Fruit fly (Drosophila melanogaster) whole organism, embryonic: ENCODE results near the gene TotB.
A peak's percentile ranks its signal among the peaks of the same experiment; 100 is the strongest.

ENCODE experiments used
- ATbp ChIP-seq: fragments of 200-800 bp; sonication (Bioruptor generic); optimal IDR thresholded peaks from 2 replicates; lab custom pipeline; 2017; ENCODE audit warnings: missing biosample characterization, mild to moderate bottlenecking, missing genetic modification characterization, missing genetic modification reagents
- Adf1 ChIP-seq: fragments of 200-800 bp; sonication (Bioruptor generic); IDR thresholded peaks from 2 replicates; pipeline ENCODE4 v1.3.6; 2022; ENCODE audit warnings: missing biosample characterization, missing genetic modification characterization
- CG11560 ChIP-seq: fragments of 200-800 bp; sonication (Bioruptor generic); IDR thresholded peaks from 3 replicates; pipeline ENCODE4 v1.3.6; 2022; ENCODE audit warnings: missing biosample characterization, missing genetic modification characterization
- CG14667 ChIP-seq: fragments of 200-800 bp; sonication (Bioruptor generic); IDR thresholded peaks from 2 replicates; pipeline ENCODE4 v1.3.6; 2022; ENCODE audit warnings: missing biosample characterization, missing genetic modification characterization
- CG14710 ChIP-seq: fragments of 200-800 bp; sonication (Bioruptor generic); optimal IDR thresholded peaks from 3 replicates; lab custom pipeline; 2019; ENCODE audit warnings: missing biosample characterization, mild to moderate bottlenecking, missing genetic modification characterization, moderate library complexity
- CG17385 ChIP-seq: fragments of 200-800 bp; sonication (Bioruptor generic); optimal IDR thresholded peaks from 3 replicates; lab custom pipeline; 2018; ENCODE audit warnings: missing biosample characterization, mild to moderate bottlenecking, missing genetic modification characterization
- CG17829 ChIP-seq: fragments of 200-800 bp; optimal IDR thresholded peaks from 2 replicates; lab custom pipeline; 2019; ENCODE audit warnings: missing biosample characterization, mild to moderate bottlenecking, missing genetic modification characterization, moderate library complexity
- CG1792 ChIP-seq: fragments of 200-800 bp; sonication (Bioruptor generic); optimal IDR thresholded peaks from 2 replicates; lab custom pipeline; 2016; ENCODE audit warnings: missing biosample characterization, missing genetic modification characterization
- CG31441 ChIP-seq: fragments of 200-800 bp; sonication (Bioruptor generic); IDR thresholded peaks from 2 replicates; pipeline ENCODE4 v1.3.6; 2022; ENCODE audit warnings: missing biosample characterization, missing genetic modification characterization
- CG4424 ChIP-seq: fragments of 200-800 bp; sonication (Bioruptor generic); optimal IDR thresholded peaks from 3 replicates; lab custom pipeline; 2016; ENCODE audit warnings: missing biosample characterization, missing genetic modification characterization
- CG4730 ChIP-seq: fragments of 200-800 bp; sonication (Bioruptor generic); IDR thresholded peaks from 2 replicates; pipeline ENCODE4 v1.3.6; 2022; ENCODE audit warnings: missing biosample characterization, missing genetic modification characterization
- CG6683 ChIP-seq: fragments of 200-800 bp; sonication (Bioruptor generic); optimal IDR thresholded peaks from 2 replicates; lab custom pipeline; 2017; ENCODE audit warnings: missing biosample characterization, mild to moderate bottlenecking, missing genetic modification characterization, missing genetic modification reagents
- CG6791 ChIP-seq: fragments of 200-800 bp; sonication (Bioruptor generic); IDR thresholded peaks from 3 replicates; pipeline ENCODE4 v1.3.6; 2022; ENCODE audit warnings: missing biosample characterization, missing genetic modification characterization; ENCODE audit not compliant: partially characterized antibody
- CG7372 ChIP-seq: fragments of 200-800 bp; sonication (Bioruptor generic); IDR thresholded peaks from 2 replicates; pipeline ENCODE4 v1.3.6; 2022; ENCODE audit warnings: missing biosample characterization, missing genetic modification characterization
- CG7987 ChIP-seq: fragments of 200-800 bp; sonication (Bioruptor generic); optimal IDR thresholded peaks from 2 replicates; lab custom pipeline; 2018; ENCODE audit warnings: missing biosample characterization, mild to moderate bottlenecking, missing genetic modification characterization, moderate library complexity
- CG8359 ChIP-seq: fragments of 200-800 bp; sonication (Bioruptor generic); optimal IDR thresholded peaks from 2 replicates; lab custom pipeline; 2017; ENCODE audit warnings: missing biosample characterization, mild to moderate bottlenecking, missing genetic modification characterization, borderline replicate concordance
- CG9609 ChIP-seq: fragments of 200-800 bp; sonication (Bioruptor generic); optimal IDR thresholded peaks from 3 replicates; lab custom pipeline; 2016; ENCODE audit warnings: missing biosample characterization, missing genetic modification characterization
- CG9797 ChIP-seq: fragments of 200-800 bp; sonication (Bioruptor generic); optimal IDR thresholded peaks from 3 replicates; lab custom pipeline; 2018; ENCODE audit warnings: missing biosample characterization, mild to moderate bottlenecking, missing genetic modification characterization
- Dfd ChIP-seq, 2 experiments: fragments of >200 bp; optimal IDR thresholded peaks; 2 replicates each; lab custom pipeline; 2017; ENCODE audit warnings: missing biosample characterization in 2 of 2, missing genetic modification characterization in 2 of 2
- HLH4C ChIP-seq: fragments of 200-800 bp; sonication (Bioruptor generic); IDR thresholded peaks from 3 replicates; pipeline ENCODE4 v1.3.6; 2022; ENCODE audit warnings: missing biosample characterization, missing genetic modification characterization; ENCODE audit not compliant: partially characterized antibody
- HmgZ ChIP-seq: fragments of 200-800 bp; sonication (Bioruptor generic); optimal IDR thresholded peaks from 2 replicates; lab custom pipeline; 2018; ENCODE audit warnings: missing biosample characterization, mild to moderate bottlenecking, missing genetic modification characterization
- Hmx ChIP-seq: fragments of 200-800 bp; sonication (Bioruptor generic); optimal IDR thresholded peaks from 2 replicates; lab custom pipeline; 2016; ENCODE audit warnings: missing biosample characterization, missing genetic modification characterization
- Mes4 ChIP-seq: fragments of 200-800 bp; sonication (Bioruptor generic); optimal IDR thresholded peaks from 2 replicates; lab custom pipeline; 2016; ENCODE audit warnings: missing biosample characterization, missing genetic modification characterization
- NC2α ChIP-seq: fragments of 200-800 bp; sonication (Bioruptor generic); optimal IDR thresholded peaks from 2 replicates; lab custom pipeline; 2016; ENCODE audit warnings: missing biosample characterization, missing genetic modification characterization
- NC2β ChIP-seq: fragments of 200-800 bp; sonication (Bioruptor generic); optimal IDR thresholded peaks from 2 replicates; lab custom pipeline; 2016; ENCODE audit warnings: missing biosample characterization, missing genetic modification characterization
- Oaz ChIP-seq: fragments of 200-800 bp; sonication (Bioruptor generic); IDR thresholded peaks from 2 replicates; pipeline ENCODE4 v1.3.6; 2022; ENCODE audit warnings: missing biosample characterization, missing genetic modification characterization
- Pdp1 ChIP-seq, 2 experiments: fragments of 200-800 bp; sonication (Bioruptor generic); optimal IDR thresholded peaks; 3 replicates each; lab custom pipeline; 2016; ENCODE audit warnings: missing biosample characterization in 2 of 2, missing genetic modification characterization in 2 of 2, mild to moderate bottlenecking in 1 of 2, moderate library complexity in 1 of 2
- Sox100B ChIP-seq: fragments of 200-800 bp; sonication (Bioruptor generic); optimal IDR thresholded peaks from 3 replicates; lab custom pipeline; 2018; ENCODE audit warnings: missing biosample characterization, mild to moderate bottlenecking, missing genetic modification characterization
- Sry-δ ChIP-seq: fragments of 200-800 bp; sonication (Bioruptor generic); optimal IDR thresholded peaks from 2 replicates; lab custom pipeline; 2016; ENCODE audit warnings: missing biosample characterization, missing genetic modification characterization
- ab ChIP-seq: fragments of 200-800 bp; sonication (Bioruptor generic); optimal IDR thresholded peaks from 2 replicates; lab custom pipeline; 2016; ENCODE audit warnings: missing biosample characterization, missing genetic modification characterization
- amos ChIP-seq: fragments of 200-800 bp; sonication (Bioruptor generic); IDR thresholded peaks from 2 replicates; pipeline ENCODE4 v1.3.6; 2022; ENCODE audit warnings: missing biosample characterization, missing genetic modification characterization; ENCODE audit not compliant: partially characterized antibody
- az2 ChIP-seq: fragments of 200-800 bp; sonication (Bioruptor generic); optimal IDR thresholded peaks from 3 replicates; lab custom pipeline; 2016; ENCODE audit warnings: missing biosample characterization, missing genetic modification characterization
- caup ChIP-seq: fragments of 200-800 bp; sonication (Bioruptor generic); optimal IDR thresholded peaks from 3 replicates; lab custom pipeline; 2017; ENCODE audit warnings: missing biosample characterization, mild to moderate bottlenecking, missing genetic modification characterization, moderate library complexity; ENCODE audit not compliant: severe bottlenecking
- crp ChIP-seq, 2 experiments: fragments of 200-800 bp; sonication (Bioruptor generic); optimal IDR thresholded peaks; 2 replicates in 1 of 2; 3 replicates in 1 of 2; lab custom pipeline; 2017; ENCODE audit warnings: missing biosample characterization in 2 of 2, missing genetic modification characterization in 2 of 2, mild to moderate bottlenecking in 1 of 2, moderate library complexity in 1 of 2
- ems ChIP-seq: fragments of 200-800 bp; sonication (Bioruptor generic); optimal IDR thresholded peaks from 3 replicates; lab custom pipeline; 2016; ENCODE audit warnings: missing biosample characterization, missing genetic modification characterization
- esg ChIP-seq: fragments of 200-800 bp; sonication (Bioruptor generic); conservative IDR thresholded peaks from 2 replicates; pipeline ENCODE4 v1.3.6; 2022; ENCODE audit warnings: missing biosample characterization, missing genetic modification characterization
- eve ChIP-seq, 2 experiments: fragments of >200 bp; optimal IDR thresholded peaks; 2 replicates each; lab custom pipeline; 2017; ENCODE audit warnings: missing biosample characterization in 2 of 2, missing genetic modification characterization in 2 of 2
- fd102C ChIP-seq: fragments of 200-800 bp; sonication (Bioruptor generic); optimal IDR thresholded peaks from 2 replicates; lab custom pipeline; 2018; ENCODE audit warnings: missing biosample characterization, mild to moderate bottlenecking, missing genetic modification characterization, moderate library complexity
- gem ChIP-seq: fragments of 200-800 bp; sonication (Bioruptor generic); optimal IDR thresholded peaks from 2 replicates; lab custom pipeline; 2019; ENCODE audit warnings: missing biosample characterization, mild to moderate bottlenecking, missing genetic modification characterization, moderate library complexity
- gro ChIP-seq: fragments of 200-800 bp; sonication (Bioruptor generic); optimal IDR thresholded peaks from 2 replicates; lab custom pipeline; 2016; ENCODE audit warnings: missing biosample characterization, missing genetic modification characterization
- ham ChIP-seq: fragments of 200-800 bp; sonication (Bioruptor generic); IDR thresholded peaks from 2 replicates; pipeline ENCODE4 v1.3.6; 2022; ENCODE audit warnings: missing biosample characterization, missing genetic modification characterization
- ind ChIP-seq: fragments of 200-800 bp; sonication (Bioruptor generic); optimal IDR thresholded peaks from 3 replicates; lab custom pipeline; 2016; ENCODE audit warnings: missing biosample characterization, missing genetic modification characterization
- nerfin-1 ChIP-seq: fragments of 200-800 bp; sonication (Bioruptor generic); optimal IDR thresholded peaks from 3 replicates; lab custom pipeline; 2019; ENCODE audit warnings: missing biosample characterization, mild to moderate bottlenecking, missing genetic modification characterization, moderate library complexity
- nom ChIP-seq: fragments of 200-800 bp; sonication (Bioruptor generic); optimal IDR thresholded peaks from 2 replicates; lab custom pipeline; 2017; ENCODE audit warnings: missing biosample characterization, missing genetic modification characterization, mild to moderate bottlenecking, moderate library complexity, missing genetic modification reagents
- odd ChIP-seq: fragments of 200-800 bp; sonication (Bioruptor generic); optimal IDR thresholded peaks from 2 replicates; lab custom pipeline; 2017; ENCODE audit warnings: missing biosample characterization, mild to moderate bottlenecking, missing genetic modification characterization
- tgo ChIP-seq: fragments of 200-800 bp; sonication (Bioruptor generic); IDR thresholded peaks from 3 replicates; pipeline ENCODE4 v1.3.6; 2022; ENCODE audit warnings: missing biosample characterization, missing genetic modification characterization
- tup ChIP-seq: fragments of 200-800 bp; sonication (Bioruptor generic); optimal IDR thresholded peaks from 2 replicates; lab custom pipeline; 2016; ENCODE audit warnings: missing biosample characterization, mild to moderate bottlenecking, missing genetic modification characterization, moderate library complexity
- yki ChIP-seq: fragments of >200 bp; optimal IDR thresholded peaks from 3 replicates; lab custom pipeline; 2018
- zfh1 ChIP-seq: fragments of 200-800 bp; sonication (Bioruptor generic); IDR thresholded peaks from 3 replicates; pipeline ENCODE4 v1.3.6; 2022; ENCODE audit warnings: missing biosample characterization, missing genetic modification characterization

Gene TotB

DNA sequence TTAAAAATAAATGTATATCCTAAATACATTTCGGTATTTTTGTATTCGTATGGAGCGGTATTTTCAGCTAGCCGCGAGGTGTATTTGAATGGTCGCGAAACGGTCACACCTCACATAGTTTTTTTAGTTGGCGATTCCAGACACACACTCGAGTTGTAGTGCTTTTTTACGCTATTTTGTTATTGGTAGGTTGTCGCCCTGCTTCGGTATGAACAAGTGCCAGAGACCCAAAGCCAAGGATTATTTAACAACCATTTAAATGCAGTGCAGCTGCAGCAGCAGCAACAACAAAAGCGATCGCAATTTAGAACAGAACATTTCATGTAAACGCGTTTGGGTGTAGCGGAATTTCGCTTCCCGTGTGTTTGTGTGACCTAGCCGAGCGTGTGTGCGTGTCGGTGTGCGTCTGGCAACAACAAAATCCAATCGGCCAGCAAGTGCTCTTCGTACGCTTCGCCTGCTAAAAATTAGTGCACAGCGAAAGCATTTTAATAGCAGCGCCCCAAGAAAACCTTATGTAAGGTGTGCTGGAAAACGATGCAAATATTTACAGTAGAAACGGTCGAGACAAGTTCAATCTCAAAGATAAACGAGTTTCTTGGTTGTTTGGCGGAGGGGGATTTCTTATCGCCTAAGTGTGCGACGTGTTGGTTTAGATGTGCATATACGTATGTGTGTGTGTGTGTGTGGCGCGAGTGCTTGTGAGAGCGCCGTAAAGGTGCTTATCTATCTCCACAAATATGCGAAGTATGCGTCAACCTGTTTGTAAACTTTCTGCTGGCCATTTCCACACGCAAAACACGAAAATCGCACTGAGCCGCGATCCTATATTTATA, 40.8 kb upstream of the TotB start, which contains the start of gene Synd (continued):
- TF ChIP-seq CG6683 (GFP tag; lab: Kevin White, UChicago) = peak; percentile 5
- TF ChIP-seq HmgZ (tag; lab: Kevin White, UChicago) = peak; percentile 28
- no peak for TF ChIP-seq ind
- TF ChIP-seq gro (GFP tag; lab: Kevin White, UChicago) = peak; percentile 43
- TF ChIP-seq CG6791 (GFP tag; lab: Robert Waterston, UW) = no peak
- TF ChIP-seq NC2α (GFP tag; lab: Kevin White, UChicago) = no peak
- no peak for TF ChIP-seq az2 (GFP tag; lab: Kevin White, UChicago)
- TF ChIP-seq eve (GFP tag; optimal IDR thresholded peaks at IDR 0.05; lab: Kevin White, UChicago) = no peak
- no peak for TF ChIP-seq HLH4C (GFP tag; lab: Robert Waterston, UW)
- TF ChIP-seq Dfd (GFP tag; optimal IDR thresholded peaks at IDR 0.05; lab: Kevin White, UChicago) = no peak
- TF ChIP-seq tup = no peak
- peak; percentile 5 for TF ChIP-seq gem (tag; lab: Kevin White, UChicago)
- TF ChIP-seq CG7372 = no peak
- no peak for TF ChIP-seq Hmx (GFP tag; lab: Kevin White, UChicago)
- no peak for TF ChIP-seq CG9609
- TF ChIP-seq ab (GFP tag; lab: Kevin White, UChicago) = no peak
- TF ChIP-seq odd (GFP tag; lab: Kevin White, UChicago) = no peak
- no peak for TF ChIP-seq Mes4 (GFP tag; lab: Kevin White, UChicago)
- peak; percentile 18; the same call in 1 of the 2 replicates for TF ChIP-seq amos (GFP tag; lab: Robert Waterston, UW)
- TF ChIP-seq CG4730 (GFP tag; lab: Robert Waterston, UW) = no peak
- no peak for TF ChIP-seq zfh1 (GFP tag; lab: Robert Waterston, UW)
- TF ChIP-seq NC2β = no peak
- no peak for TF ChIP-seq yki (lab: Kevin White, UChicago)
- no peak for TF ChIP-seq CG31441 (GFP tag; lab: Robert Waterston, UW)
- no peak for TF ChIP-seq ems (GFP tag; lab: Kevin White, UChicago)
- TF ChIP-seq nerfin-1 (tag; lab: Kevin White, UChicago) = peak; percentile 99
- TF ChIP-seq CG4424 (GFP tag; lab: Kevin White, UChicago) = no peak
- TF ChIP-seq CG9797 = peak; percentile 85
- peak; percentile 48 for TF ChIP-seq nom (GFP tag; lab: Kevin White, UChicago)
- TF ChIP-seq fd102C (GFP tag; lab: Kevin White, UChicago) = no peak
- no peak for TF ChIP-seq CG14667 (GFP tag; lab: Robert Waterston, UW)
- TF ChIP-seq ATbp = no peak
- no peak for TF ChIP-seq caup
- no peak for TF ChIP-seq CG17829 (tag; lab: Kevin White, UChicago)
- no peak for TF ChIP-seq CG8359
- TF ChIP-seq Adf1 = peak; percentile 8; the same call in 1 of the 2 replicates
- TF ChIP-seq CG11560 = no peak
- TF ChIP-seq Sox100B = no peak
- TF ChIP-seq tgo (GFP tag; lab: Robert Waterston, UW) = no peak
- TF ChIP-seq Oaz (GFP tag; lab: Robert Waterston, UW) = no peak
- no peak for TF ChIP-seq esg (GFP tag; lab: Robert Waterston, UW)
- peak in 1 of 2 experiments; percentile 91 for TF ChIP-seq Pdp1 (GFP tag; optimal IDR thresholded peaks at IDR 0.05; lab: Kevin White, UChicago)
- TF ChIP-seq crp (GFP tag; optimal IDR thresholded peaks at IDR 0.05; lab: Kevin White, UChicago) = peak in 1 of 2 experiments; percentile 64
- TF ChIP-seq CG17385 (GFP tag; lab: Kevin White, UChicago) = peak; percentile 20
- TF ChIP-seq CG14710 = no peak
- TF ChIP-seq CG1792 (GFP tag; lab: Kevin White, UChicago) = no peak
- no peak for TF ChIP-seq ham
- TF ChIP-seq CG7987 (GFP tag; lab: Kevin White, UChicago) = no peak
- TF ChIP-seq Sry-δ (GFP tag; lab: Kevin White, UChicago) = peak; percentile 1
